Fruit fly (Drosophila melanogaster) whole organism, prepupa: ENCODE measurements around the gene Snx3.

Experiments
- Blimp-1 ChIP-seq: fragments of 200-800 bp; sonication (Bioruptor generic); optimal IDR thresholded peaks from 3 replicates; lab custom pipeline; 2017; ENCODE audit warnings: missing biosample characterization, missing genetic modification characterization, mild to moderate bottlenecking, moderate library complexity, missing genetic modification reagents
- CG11902 ChIP-seq: fragments of 200-800 bp; sonication (Bioruptor generic); optimal IDR thresholded peaks from 3 replicates; lab custom pipeline; 2016; ENCODE audit warnings: missing biosample characterization, missing genetic modification characterization
- CG1621 ChIP-seq: fragments of 200-800 bp; sonication (Bioruptor generic); optimal IDR thresholded peaks from 3 replicates; lab custom pipeline; 2018; ENCODE audit warnings: missing biosample characterization, mild to moderate bottlenecking, missing genetic modification characterization
- CG3032 ChIP-seq: fragments of 200-800 bp; optimal IDR thresholded peaks from 2 replicates; lab custom pipeline; 2019; ENCODE audit warnings: missing biosample characterization, mild to moderate bottlenecking, missing genetic modification characterization, moderate library complexity
- CG32006 ChIP-seq: fragments of 200-800 bp; sonication (Bioruptor generic); optimal IDR thresholded peaks from 3 replicates; lab custom pipeline; 2017; ENCODE audit warnings: missing biosample characterization, mild to moderate bottlenecking, missing genetic modification characterization
- CG34406 ChIP-seq: fragments of 200-800 bp; sonication (Bioruptor generic); optimal IDR thresholded peaks from 3 replicates; lab custom pipeline; 2016; ENCODE audit warnings: missing biosample characterization, missing genetic modification characterization
- CG3919 ChIP-seq: fragments of 200-800 bp; sonication (Bioruptor generic); optimal IDR thresholded peaks from 3 replicates; lab custom pipeline; 2016; ENCODE audit warnings: missing biosample characterization, missing genetic modification characterization
- CG6163 ChIP-seq: fragments of 200-800 bp; sonication (Bioruptor generic); IDR thresholded peaks from 3 replicates; pipeline ENCODE4 v1.3.6; 2022; ENCODE audit warnings: missing biosample characterization, missing genetic modification characterization
- CG6792 ChIP-seq: fragments of 200-800 bp; sonication (Bioruptor generic); optimal IDR thresholded peaks from 3 replicates; lab custom pipeline; 2016; ENCODE audit warnings: missing biosample characterization, missing genetic modification characterization
- CG6854 ChIP-seq: fragments of 200-800 bp; sonication (Bioruptor generic); optimal IDR thresholded peaks from 2 replicates; lab custom pipeline; 2017; ENCODE audit warnings: missing biosample characterization, mild to moderate bottlenecking, missing genetic modification characterization
- CG8119 ChIP-seq: fragments of 200-800 bp; sonication (Bioruptor generic); IDR thresholded peaks from 3 replicates; pipeline ENCODE4 v1.3.6; 2022; ENCODE audit warnings: missing biosample characterization, missing genetic modification characterization
- Eip75B ChIP-seq: fragments of 200-800 bp; sonication (Bioruptor generic); optimal IDR thresholded peaks from 3 replicates; lab custom pipeline; 2016; ENCODE audit warnings: missing biosample characterization, missing genetic modification characterization
- Eip93F ChIP-seq: fragments of 200-800 bp; sonication (Bioruptor generic); optimal IDR thresholded peaks from 2 replicates; lab custom pipeline; 2016; ENCODE audit warnings: missing biosample characterization, mild to moderate bottlenecking, missing genetic modification characterization
- Hr38 ChIP-seq: sonication (Bioruptor generic); optimal IDR thresholded peaks from 2 replicates; lab custom pipeline; 2016; ENCODE audit warnings: missing biosample characterization, missing genetic modification characterization
- Hr39 ChIP-seq: fragments of 200-800 bp; sonication (Bioruptor generic); optimal IDR thresholded peaks from 2 replicates; lab custom pipeline; 2016; ENCODE audit warnings: missing biosample characterization, missing genetic modification characterization
- Lpt ChIP-seq: fragments of 200-800 bp; sonication (Bioruptor generic); optimal IDR thresholded peaks from 3 replicates; lab custom pipeline; 2016; ENCODE audit warnings: missing biosample characterization, missing genetic modification characterization
- Met ChIP-seq: fragments of 200-800 bp; sonication (Bioruptor generic); optimal IDR thresholded peaks from 3 replicates; lab custom pipeline; 2016; ENCODE audit warnings: missing biosample characterization, missing genetic modification characterization
- OdsH ChIP-seq: fragments of 200-800 bp; sonication (Bioruptor generic); optimal IDR thresholded peaks from 3 replicates; lab custom pipeline; 2016; ENCODE audit warnings: missing biosample characterization, missing genetic modification characterization
- Smox ChIP-seq: fragments of 200-800 bp; sonication (Bioruptor generic); optimal IDR thresholded peaks from 3 replicates; lab custom pipeline; 2016; ENCODE audit warnings: missing biosample characterization, missing genetic modification characterization
- Sox102F ChIP-seq: fragments of 200-800 bp; sonication (Bioruptor generic); optimal IDR thresholded peaks from 2 replicates; lab custom pipeline; 2016; ENCODE audit warnings: missing biosample characterization, mild to moderate bottlenecking, missing genetic modification characterization
- Sox14 ChIP-seq: fragments of 200-800 bp; sonication (Bioruptor generic); optimal IDR thresholded peaks from 3 replicates; lab custom pipeline; 2016; ENCODE audit warnings: missing biosample characterization, missing genetic modification characterization
- Sox15 ChIP-seq: fragments of 200-800 bp; sonication (Bioruptor generic); optimal IDR thresholded peaks from 3 replicates; lab custom pipeline; 2016; ENCODE audit warnings: missing biosample characterization, missing genetic modification characterization
- achi ChIP-seq: fragments of 200-800 bp; sonication (Bioruptor generic); optimal IDR thresholded peaks from 3 replicates; lab custom pipeline; 2016; ENCODE audit warnings: missing biosample characterization, missing genetic modification characterization
- acj6 ChIP-seq: fragments of 200-800 bp; sonication (Bioruptor generic); optimal IDR thresholded peaks from 3 replicates; lab custom pipeline; 2016; ENCODE audit warnings: missing biosample characterization, missing genetic modification characterization
- cyc ChIP-seq: fragments of 200-800 bp; sonication (Bioruptor generic); optimal IDR thresholded peaks from 3 replicates; lab custom pipeline; 2016; ENCODE audit warnings: missing biosample characterization, missing genetic modification characterization
- dsx ChIP-seq: fragments of 200-800 bp; optimal IDR thresholded peaks from 3 replicates; lab custom pipeline; 2019; ENCODE audit warnings: missing biosample characterization, mild to moderate bottlenecking, missing genetic modification characterization, moderate library complexity; ENCODE audit not compliant: poor library complexity, severe bottlenecking
- eg ChIP-seq: fragments of 200-800 bp; sonication (Bioruptor generic); IDR thresholded peaks from 3 replicates; pipeline ENCODE4 v1.3.6; 2022; ENCODE audit warnings: missing biosample characterization, missing genetic modification characterization
- esn ChIP-seq: fragments of 200-800 bp; sonication (Bioruptor generic); optimal IDR thresholded peaks from 2 replicates; lab custom pipeline; 2016; ENCODE audit warnings: missing biosample characterization, mild to moderate bottlenecking, missing genetic modification characterization, moderate library complexity
- fd59A ChIP-seq: fragments of 200-800 bp; sonication (Bioruptor generic); optimal IDR thresholded peaks from 2 replicates; lab custom pipeline; 2017; ENCODE audit warnings: missing biosample characterization, mild to moderate bottlenecking, missing genetic modification characterization, missing genetic modification reagents
- fkh ChIP-seq: fragments of 200-800 bp; sonication (Bioruptor generic); optimal IDR thresholded peaks from 3 replicates; lab custom pipeline; 2017; ENCODE audit warnings: missing biosample characterization, mild to moderate bottlenecking, missing genetic modification characterization, moderate library complexity
- lz ChIP-seq: fragments of 200-800 bp; sonication (Bioruptor generic); optimal IDR thresholded peaks from 3 replicates; lab custom pipeline; 2016; ENCODE audit warnings: missing biosample characterization, missing genetic modification characterization
- net ChIP-seq: fragments of 200-800 bp; sonication (Bioruptor generic); optimal IDR thresholded peaks from 3 replicates; lab custom pipeline; 2016; ENCODE audit warnings: missing biosample characterization, missing genetic modification characterization
- salr ChIP-seq, 2 experiments: fragments of 200-800 bp; sonication (Bioruptor generic); optimal IDR thresholded peaks; 3 replicates each; lab custom pipeline; 2016 to 2018; ENCODE audit warnings: missing biosample characterization in 2 of 2, missing genetic modification characterization in 2 of 2, mild to moderate bottlenecking in 1 of 2
- ss ChIP-seq, 2 experiments: fragments of 200-800 bp; sonication (Bioruptor generic); optimal IDR thresholded peaks; 2 replicates in 1 of 2; 3 replicates in 1 of 2; lab custom pipeline; 2017 to 2018; ENCODE audit warnings: mild to moderate bottlenecking in 2 of 2, missing biosample characterization in 2 of 2, missing genetic modification characterization in 2 of 2, moderate library complexity in 1 of 2
- topi ChIP-seq: fragments of 200-800 bp; sonication (Bioruptor generic); optimal IDR thresholded peaks from 3 replicates; lab custom pipeline; 2016; ENCODE audit warnings: missing biosample characterization, missing genetic modification characterization

The Snx3 gene

dm6 chr3R:12627691-12628148 is at the start of gene Snx3, which contains the start of gene Vha55 (continued):
- peak; percentile 68 for TF ChIP-seq cyc (GFP tag; lab: Kevin White, UChicago)

dm6 chr3R:12591672-12592071 is 36.2 kb upstream of the Snx3 start:
- no peak for TF ChIP-seq Hr38 (GFP tag; lab: Kevin White, UChicago)
- TF ChIP-seq Sox15, result no peak
- TF ChIP-seq Smox (GFP tag; lab: Kevin White, UChicago), result no peak
- TF ChIP-seq CG32006, result peak; percentile 5

DNA sequence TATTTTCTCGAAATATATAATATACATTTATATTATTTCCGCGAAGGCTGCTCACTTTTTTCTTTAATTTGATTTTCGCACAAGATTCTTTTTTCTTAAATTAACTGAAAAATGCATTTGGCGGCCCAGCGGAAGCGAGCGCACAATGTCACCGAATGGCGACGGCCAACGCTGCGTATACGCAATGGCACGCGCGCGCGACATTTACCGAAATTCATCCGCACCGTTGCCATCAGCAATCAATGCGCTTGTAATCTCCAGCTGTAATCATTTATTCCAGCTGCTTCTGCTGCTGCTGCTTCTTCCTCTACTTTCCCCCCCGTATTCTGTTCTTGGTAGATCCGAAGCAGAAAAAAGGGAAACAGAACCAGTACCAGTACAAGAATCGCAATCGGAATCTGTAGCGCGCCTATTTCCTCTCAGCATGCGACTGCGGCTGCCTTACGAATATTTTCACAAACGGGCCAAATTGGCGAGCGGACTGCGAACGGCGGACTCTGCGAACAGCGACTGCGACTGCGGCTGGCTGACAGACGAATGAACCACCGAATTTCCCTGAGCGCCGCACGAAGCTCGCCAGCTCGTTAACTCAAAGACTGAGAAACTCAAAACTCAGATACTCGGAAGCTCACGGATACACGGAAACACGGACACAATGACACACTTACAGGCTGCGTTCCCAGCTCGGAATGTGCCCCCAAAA is 32.5 kb upstream of the Snx3 start, which contains the start of gene Octbeta2R:
Gene Octbeta2R (minus strand): TSS at position 539 of the 703 bp plus-strand sequence.
- TF ChIP-seq CG3032 (tag; lab: Kevin White, UChicago) (no peak), OdsH (no peak), CG6163 (GFP tag; lab: Robert Waterston, UW) (no peak), eg (no peak), cyc (GFP tag; lab: Kevin White, UChicago) (no peak), achi (GFP tag; lab: Kevin White, UChicago) (no peak)

- no peak for TF ChIP-seq dsx (GFP tag; lab: Kevin White, UChicago)
- no peak for TF ChIP-seq Lpt (GFP tag; lab: Kevin White, UChicago)
- no peak for TF ChIP-seq CG1621 (tag; lab: Kevin White, UChicago)
- no peak for TF ChIP-seq fkh (GFP tag; lab: Kevin White, UChicago)
- no peak for TF ChIP-seq Hr38 (GFP tag; lab: Kevin White, UChicago)
- no peak for TF ChIP-seq esn (GFP tag; lab: Kevin White, UChicago)
- no peak for TF ChIP-seq CG11902
- TF ChIP-seq fd59A (GFP tag; lab: Kevin White, UChicago), result no peak
- no peak for TF ChIP-seq Eip93F
- TF ChIP-seq CG3919 (GFP tag; lab: Kevin White, UChicago), result no peak
- TF ChIP-seq OdsH, result no peak
- TF ChIP-seq CG3032 (tag; lab: Kevin White, UChicago), result no peak
- TF ChIP-seq CG6854, result no peak
- no peak for TF ChIP-seq CG6792
- no peak for TF ChIP-seq Blimp-1
These were observed 32.0 kb upstream of the Snx3 start for dm6 chr3R:12595890-12596215.

- no peak for TF ChIP-seq salr (GFP tag; optimal IDR thresholded peaks at IDR 0.05; lab: Kevin White, UChicago)
- TF ChIP-seq fd59A (GFP tag; lab: Kevin White, UChicago), result no peak
- TF ChIP-seq CG8119 (GFP tag; lab: Robert Waterston, UW), result no peak
- TF ChIP-seq cyc (GFP tag; lab: Kevin White, UChicago), result no peak
- TF ChIP-seq achi (GFP tag; lab: Kevin White, UChicago), result no peak
- TF ChIP-seq Sox14, result no peak
- no peak for TF ChIP-seq Met (GFP tag; lab: Kevin White, UChicago)
- TF ChIP-seq Sox15, result no peak
- TF ChIP-seq lz, result no peak
- TF ChIP-seq CG6792, result no peak
- no peak for TF ChIP-seq Sox102F (GFP tag; lab: Kevin White, UChicago)
- TF ChIP-seq Eip75B (GFP tag; lab: Kevin White, UChicago), result no peak
- no peak for TF ChIP-seq net (GFP tag; lab: Kevin White, UChicago)
- no peak for TF ChIP-seq CG3032 (tag; lab: Kevin White, UChicago)
- no peak for TF ChIP-seq topi (GFP tag; lab: Kevin White, UChicago)
- no peak for TF ChIP-seq Hr39 (GFP tag; lab: Kevin White, UChicago)
- TF ChIP-seq dsx (GFP tag; lab: Kevin White, UChicago), result no peak
- TF ChIP-seq acj6 (GFP tag; lab: Kevin White, UChicago), result no peak
- no peak for TF ChIP-seq CG34406 (GFP tag; lab: Kevin White, UChicago)
- no peak for TF ChIP-seq ss (GFP tag; optimal IDR thresholded peaks at IDR 0.05; lab: Kevin White, UChicago)
- TF ChIP-seq, all 60 proteins: peak for 0
These were observed 15.9 kb upstream of the Snx3 start for dm6 chr3R:12611973-12612372.
